Worm (Caenorhabditis elegans) whole organism, late embryonic: ENCODE measurements around the gene lam-2.

ENCODE experiments used
- C08G9.2 ChIP-seq: sonication (generic microtip); optimal IDR thresholded peaks from 2 replicates; lab custom pipeline; 2016; ENCODE audit warnings: mild to moderate bottlenecking, missing genetic modification characterization, moderate library complexity, missing compliant biosample characterization
- C38D4.7 ChIP-seq: fragments of 200-800 bp; sonication (Bioruptor generic); optimal IDR thresholded peaks from 2 replicates; lab custom pipeline; 2018; ENCODE audit warnings: mild to moderate bottlenecking, missing genetic modification characterization, moderate library complexity, missing compliant biosample characterization
- F13H6.1 ChIP-seq: sonication (generic microtip); optimal IDR thresholded peaks from 2 replicates; lab custom pipeline; 2016; ENCODE audit warnings: missing genetic modification characterization, missing compliant biosample characterization
- Y22D7AL.16 ChIP-seq: sonication (generic microtip); optimal IDR thresholded peaks from 2 replicates; lab custom pipeline; 2016; ENCODE audit warnings: missing genetic modification characterization, missing compliant biosample characterization
- ama-1 ChIP-seq: fragments of 150-350 bp; optimal IDR thresholded peaks from 2 replicates; lab custom pipeline; 2014
- ceh-18 ChIP-seq: sonication (generic microtip); optimal IDR thresholded peaks from 2 replicates; lab custom pipeline; 2016; ENCODE audit warnings: missing genetic modification characterization, missing compliant biosample characterization
- ceh-2 ChIP-seq: sonication (generic microtip); optimal IDR thresholded peaks from 2 replicates; lab custom pipeline; 2016; ENCODE audit warnings: missing genotype, missing genetic modification characterization, missing compliant biosample characterization
- ceh-22 ChIP-seq: sonication (generic microtip); optimal IDR thresholded peaks from 2 replicates; lab custom pipeline; 2017; ENCODE audit warnings: missing biosample characterization, missing genetic modification characterization
- ceh-24 ChIP-seq: sonication (generic microtip); optimal IDR thresholded peaks from 2 replicates; lab custom pipeline; 2016; ENCODE audit warnings: mild to moderate bottlenecking, missing genetic modification characterization, missing compliant biosample characterization
- ceh-30 ChIP-seq: fragments of 150-350 bp; optimal IDR thresholded peaks from 2 replicates; lab custom pipeline; 2014; ENCODE audit warnings: missing biosample characterization, missing genetic modification characterization
- ceh-31 ChIP-seq: sonication (generic microtip); optimal IDR thresholded peaks from 2 replicates; lab custom pipeline; 2016; ENCODE audit warnings: missing genetic modification characterization, missing compliant biosample characterization
- ceh-45 ChIP-seq: fragments of 200-800 bp; sonication (Bioruptor generic); IDR thresholded peaks from 2 replicates; pipeline ENCODE4 v1.3.6; 2022; ENCODE audit warnings: missing genetic modification reagents, missing genetic modification characterization, missing compliant biosample characterization
- ceh-6 ChIP-seq: fragments of 200-800 bp; sonication (Bioruptor generic); optimal IDR thresholded peaks from 2 replicates; lab custom pipeline; 2018; ENCODE audit warnings: mild to moderate bottlenecking, missing genetic modification characterization, missing compliant biosample characterization
- ceh-9 ChIP-seq: sonication (generic microtip); optimal IDR thresholded peaks from 2 replicates; lab custom pipeline; 2016; ENCODE audit warnings: mild to moderate bottlenecking, missing genetic modification characterization, inconsistent platforms, missing compliant biosample characterization
- dmd-4 ChIP-seq: sonication (generic microtip); optimal IDR thresholded peaks from 2 replicates; lab custom pipeline; 2016; ENCODE audit warnings: borderline replicate concordance, missing genetic modification characterization, missing compliant biosample characterization
- dve-1 ChIP-seq: sonication (generic microtip); optimal IDR thresholded peaks from 2 replicates; lab custom pipeline; 2017; ENCODE audit warnings: antibody characterized with exemption, mild to moderate bottlenecking, missing genetic modification characterization, missing compliant biosample characterization
- elt-2 ChIP-seq: sonication (generic microtip); optimal IDR thresholded peaks from 2 replicates; lab custom pipeline; 2016; ENCODE audit warnings: missing genetic modification reagents, missing genetic modification characterization, missing compliant biosample characterization
- elt-4 ChIP-seq: sonication (generic microtip); optimal IDR thresholded peaks from 2 replicates; lab custom pipeline; 2016; ENCODE audit warnings: missing genetic modification characterization, missing compliant biosample characterization
- fkh-10 ChIP-seq: fragments of 150-350 bp; optimal IDR thresholded peaks from 2 replicates; lab custom pipeline; 2014; ENCODE audit warnings: missing biosample characterization, missing genetic modification reagents, missing genetic modification characterization
- gmeb-2 ChIP-seq: sonication (generic microtip); optimal IDR thresholded peaks from 2 replicates; lab custom pipeline; 2016; ENCODE audit warnings: missing genetic modification characterization, inconsistent platforms, missing compliant biosample characterization
- hlh-13 ChIP-seq: fragments of 200-800 bp; sonication (Bioruptor generic); optimal IDR thresholded peaks from 2 replicates; lab custom pipeline; 2018; ENCODE audit warnings: mild to moderate bottlenecking, missing genetic modification characterization, missing compliant biosample characterization
- hlh-8 ChIP-seq: sonication (generic microtip); optimal IDR thresholded peaks from 2 replicates; lab custom pipeline; 2016; ENCODE audit warnings: missing genotype, missing genetic modification characterization, missing compliant biosample characterization
- nfya-1 ChIP-seq: sonication (generic microtip); optimal IDR thresholded peaks from 2 replicates; lab custom pipeline; 2017; ENCODE audit warnings: missing genetic modification characterization, mild to moderate bottlenecking, missing compliant biosample characterization, antibody characterized with exemption, moderate library complexity
- nhr-232 ChIP-seq: sonication (generic microtip); optimal IDR thresholded peaks from 2 replicates; lab custom pipeline; 2016; ENCODE audit warnings: missing genetic modification characterization, missing compliant biosample characterization
- pag-3 ChIP-seq: sonication (generic microtip); optimal IDR thresholded peaks from 2 replicates; lab custom pipeline; 2016; ENCODE audit warnings: missing compliant biosample characterization, missing genetic modification characterization, borderline replicate concordance
- pat-9 ChIP-seq: fragments of 200-800 bp; sonication (Bioruptor generic); optimal IDR thresholded peaks from 2 replicates; lab custom pipeline; 2018; ENCODE audit warnings: mild to moderate bottlenecking, missing genetic modification characterization, moderate library complexity, missing compliant biosample characterization
- pha-2 ChIP-seq: sonication (generic microtip); optimal IDR thresholded peaks from 2 replicates; lab custom pipeline; 2017; ENCODE audit warnings: mild to moderate bottlenecking, missing genetic modification characterization, missing compliant biosample characterization
- pros-1 ChIP-seq: fragments of 150-350 bp; optimal IDR thresholded peaks from 2 replicates; lab custom pipeline; 2014; ENCODE audit warnings: missing biosample characterization, missing genetic modification reagents, missing genetic modification characterization
- rnt-1 ChIP-seq: sonication (generic microtip); optimal IDR thresholded peaks from 2 replicates; lab custom pipeline; 2016; ENCODE audit warnings: missing genetic modification characterization, missing compliant biosample characterization
- sox-4 ChIP-seq: sonication (generic microtip); optimal IDR thresholded peaks from 2 replicates; lab custom pipeline; 2017; ENCODE audit warnings: mild to moderate bottlenecking, missing genetic modification characterization, inconsistent platforms, missing compliant biosample characterization
- tbx-2 ChIP-seq: sonication (generic microtip); optimal IDR thresholded peaks from 2 replicates; lab custom pipeline; 2016; ENCODE audit warnings: missing genetic modification characterization, missing compliant biosample characterization
- ttx-3 ChIP-seq: sonication (generic microtip); optimal IDR thresholded peaks from 2 replicates; lab custom pipeline; 2016; ENCODE audit warnings: missing genetic modification reagents, missing genetic modification characterization, missing compliant biosample characterization
- unc-55 ChIP-seq: sonication (generic microtip); optimal IDR thresholded peaks from 2 replicates; lab custom pipeline; 2017; ENCODE audit warnings: missing biosample characterization, missing genetic modification reagents, missing genetic modification characterization
- zip-5 ChIP-seq: sonication (generic microtip); optimal IDR thresholded peaks from 2 replicates; lab custom pipeline; 2016; ENCODE audit warnings: missing genetic modification characterization, missing compliant biosample characterization
- ztf-16 ChIP-seq: sonication (generic microtip); optimal IDR thresholded peaks from 2 replicates; lab custom pipeline; 2017; ENCODE audit warnings: missing genetic modification characterization, missing compliant biosample characterization

lam-2 gene

DNA sequence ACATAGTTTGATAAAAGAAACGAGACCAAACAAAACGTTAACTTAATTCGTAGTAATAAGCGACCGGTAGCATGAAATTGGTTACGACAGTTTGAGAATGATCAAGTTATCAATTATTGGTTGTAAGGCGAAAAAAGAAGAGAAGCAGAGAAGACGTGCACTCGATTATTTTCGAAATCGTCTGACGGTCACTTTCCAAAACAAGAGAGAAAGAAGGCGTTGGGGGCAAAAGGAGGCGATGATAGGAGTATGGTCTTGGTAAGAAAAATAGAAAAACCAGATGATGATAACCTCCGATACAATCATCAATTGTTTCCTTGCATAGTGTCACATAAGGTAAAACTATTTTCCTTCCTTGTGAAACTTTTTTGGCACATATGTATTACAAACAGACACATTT, 6.4 kb upstream of the lam-2 start:
- TF ChIP-seq F13H6.1 (tag; lab: Kevin White, UChicago) (no peak), ceh-24 (tag; lab: Kevin White, UChicago) (no peak), ceh-30 (tag; lab: Kevin White, UChicago) (no peak), C08G9.2 (tag; lab: Kevin White, UChicago) (no peak)

- TF ChIP-seq hlh-8: no peak
- no peak for TF ChIP-seq ceh-9 (tag; lab: Kevin White, UChicago)
- TF ChIP-seq C38D4.7 (GFP tag; lab: Kevin White, UChicago): no peak
- no peak for TF ChIP-seq F13H6.1 (tag; lab: Kevin White, UChicago)
- TF ChIP-seq Y22D7AL.16 (tag; lab: Kevin White, UChicago): no peak
- TF ChIP-seq ttx-3: no peak
- TF ChIP-seq ceh-30 (tag; lab: Kevin White, UChicago): no peak
- no peak for TF ChIP-seq ztf-16 (tag; lab: Kevin White, UChicago)
- no peak for TF ChIP-seq pha-2
- no peak for TF ChIP-seq hlh-13
- no peak for TF ChIP-seq elt-4 (tag; lab: Kevin White, UChicago)
- TF ChIP-seq rnt-1 (tag; lab: Kevin White, UChicago): no peak
- TF ChIP-seq ceh-45 (GFP tag; lab: Robert Waterston, UW): no peak
- TF ChIP-seq nfya-1 (tag; lab: Kevin White, UChicago): no peak
- no peak for TF ChIP-seq pag-3
- no peak for TF ChIP-seq ama-1 (lab: Kevin White, UChicago)
- no peak for TF ChIP-seq ceh-18
- TF ChIP-seq pros-1 (tag; lab: Kevin White, UChicago): no peak
- TF ChIP-seq ceh-31 (tag; lab: Kevin White, UChicago): no peak
These were observed 4.8 kb upstream of the lam-2 start, which contains the start of gene C54D1.7 for ce11 chrX:7155879-7156278. Gene C54D1.7 (minus strand): TSS chrX:7156035.

DNA sequence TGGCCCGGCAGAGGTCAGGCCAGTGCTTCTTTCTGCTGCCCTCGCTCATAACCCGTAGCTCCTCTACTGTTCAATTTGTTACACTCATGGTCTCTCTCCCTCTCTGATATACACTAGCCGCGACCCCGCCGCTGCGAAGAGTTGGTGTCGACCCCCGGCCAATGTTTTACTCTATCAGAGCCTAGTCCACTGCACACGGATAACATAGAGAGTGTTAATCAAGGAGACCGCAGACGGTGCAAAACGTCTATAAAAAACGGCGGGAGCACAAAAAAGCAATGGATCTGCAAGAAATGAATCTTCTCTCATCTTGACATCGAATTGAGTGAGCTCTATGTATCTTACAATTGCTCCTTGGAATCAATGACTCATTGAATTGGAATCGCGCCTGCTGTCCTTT, 2.4 kb upstream of the lam-2 start:
- TF ChIP-seq C08G9.2 (tag; lab: Kevin White, UChicago) (no peak), ama-1 (lab: Kevin White, UChicago) (no peak), sox-4 (tag; lab: Kevin White, UChicago) (peak; percentile 13), dve-1 (tag; lab: Kevin White, UChicago) (no peak), ceh-6 (GFP tag; lab: Kevin White, UChicago) (no peak), zip-5 (tag; lab: Kevin White, UChicago) (no peak), ceh-31 (tag; lab: Kevin White, UChicago) (no peak), ceh-22 (tag; lab: Kevin White, UChicago) (no peak), unc-55 (GFP tag; lab: Kevin White, UChicago) (peak; percentile 21), pat-9 (tag; lab: Kevin White, UChicago) (peak; percentile 15), elt-4 (tag; lab: Kevin White, UChicago) (no peak), gmeb-2 (no peak), tbx-2 (tag; lab: Kevin White, UChicago) (peak; percentile 44), dmd-4 (tag; lab: Kevin White, UChicago) (no peak)

ce11 chrX:7151976-7152528, 1.0 kb upstream of the lam-2 start:
- TF ChIP-seq elt-2 (tag; lab: Kevin White, UChicago) (peak; percentile 90), tbx-2 (tag; lab: Kevin White, UChicago) (peak; percentile 2), unc-55 (GFP tag; lab: Kevin White, UChicago) (no peak), zip-5 (tag; lab: Kevin White, UChicago) (no peak)

- no peak for TF ChIP-seq hlh-8
- TF ChIP-seq ceh-2 (tag; lab: Kevin White, UChicago): no peak
- TF ChIP-seq nhr-232 (tag; lab: Kevin White, UChicago): no peak
- no peak for TF ChIP-seq elt-2 (tag; lab: Kevin White, UChicago)
- no peak for TF ChIP-seq fkh-10 (GFP tag; lab: Kevin White, UChicago)
- no peak for TF ChIP-seq F13H6.1 (tag; lab: Kevin White, UChicago)
- no peak for TF ChIP-seq zip-5 (tag; lab: Kevin White, UChicago)
- TF ChIP-seq ama-1 (lab: Kevin White, UChicago): no peak
- no peak for TF ChIP-seq dmd-4 (tag; lab: Kevin White, UChicago)
- no peak for TF ChIP-seq hlh-13
- TF ChIP-seq sox-4 (tag; lab: Kevin White, UChicago): no peak
- TF ChIP-seq, all 69 proteins: peak for 0
These were observed 1.4 kb downstream of the lam-2 start for ce11 chrX:7149670-7150069.
